Fruit fly (Drosophila melanogaster) whole organism, embryonic: ENCODE results near the gene neur.

Experiments
- Antp ChIP-seq: fragments of 200-800 bp; sonication (Bioruptor generic); optimal IDR thresholded peaks from 3 replicates; lab custom pipeline; 2016; ENCODE audit warnings: missing biosample characterization, missing genetic modification characterization
- C15 ChIP-seq: fragments of 200-800 bp; sonication (Bioruptor generic); IDR thresholded peaks from 3 replicates; pipeline ENCODE4 v1.3.6; 2022; ENCODE audit warnings: missing biosample characterization, missing genetic modification characterization
- CG10543 ChIP-seq: fragments of 200-800 bp; sonication (Bioruptor generic); optimal IDR thresholded peaks from 3 replicates; lab custom pipeline; 2017; ENCODE audit warnings: missing biosample characterization, mild to moderate bottlenecking, missing genetic modification characterization, moderate library complexity
- CG11560 ChIP-seq: fragments of 200-800 bp; sonication (Bioruptor generic); IDR thresholded peaks from 3 replicates; pipeline ENCODE4 v1.3.6; 2022; ENCODE audit warnings: missing biosample characterization, missing genetic modification characterization
- CG12071 ChIP-seq: fragments of 200-800 bp; sonication (Bioruptor generic); optimal IDR thresholded peaks from 3 replicates; lab custom pipeline; 2018; ENCODE audit warnings: missing biosample characterization, mild to moderate bottlenecking, missing genetic modification characterization
- CG12219 ChIP-seq: fragments of 200-800 bp; sonication (Bioruptor generic); optimal IDR thresholded peaks from 3 replicates; lab custom pipeline; 2018; ENCODE audit warnings: missing biosample characterization, mild to moderate bottlenecking, missing genetic modification characterization
- CG12299 ChIP-seq: fragments of 200-800 bp; sonication (Bioruptor generic); optimal IDR thresholded peaks from 2 replicates; lab custom pipeline; 2018; ENCODE audit warnings: missing biosample characterization, mild to moderate bottlenecking, missing genetic modification characterization
- CG17568 ChIP-seq: fragments of 200-800 bp; sonication (Bioruptor generic); optimal IDR thresholded peaks from 2 replicates; lab custom pipeline; 2018; ENCODE audit warnings: missing biosample characterization, mild to moderate bottlenecking, missing genetic modification characterization, moderate library complexity
- CG2116 ChIP-seq: fragments of 200-800 bp; sonication (Bioruptor generic); optimal IDR thresholded peaks from 3 replicates; lab custom pipeline; 2018; ENCODE audit warnings: missing biosample characterization, mild to moderate bottlenecking, missing genetic modification characterization
- CG2199 ChIP-seq: fragments of 200-800 bp; sonication (Bioruptor generic); IDR thresholded peaks from 3 replicates; pipeline ENCODE4 v1.3.6; 2022; ENCODE audit warnings: missing biosample characterization, missing genetic modification characterization
- CG2678 ChIP-seq: fragments of 200-800 bp; sonication (Bioruptor generic); optimal IDR thresholded peaks from 3 replicates; lab custom pipeline; 2019; ENCODE audit warnings: missing biosample characterization, mild to moderate bottlenecking, missing genetic modification characterization, moderate library complexity
- CG2875 ChIP-seq: fragments of 200-800 bp; sonication (Bioruptor generic); optimal IDR thresholded peaks from 2 replicates; lab custom pipeline; 2017; ENCODE audit warnings: missing biosample characterization, mild to moderate bottlenecking, missing genetic modification characterization, missing genetic modification reagents
- CG4730 ChIP-seq: fragments of 200-800 bp; sonication (Bioruptor generic); IDR thresholded peaks from 2 replicates; pipeline ENCODE4 v1.3.6; 2022; ENCODE audit warnings: missing biosample characterization, missing genetic modification characterization
- CG6689 ChIP-seq: fragments of 200-800 bp; sonication (Bioruptor generic); IDR thresholded peaks from 2 replicates; pipeline ENCODE4 v1.3.6; 2022; ENCODE audit warnings: missing biosample characterization, missing genetic modification characterization
- CG6765 ChIP-seq: fragments of 200-800 bp; sonication (Bioruptor generic); optimal IDR thresholded peaks from 3 replicates; lab custom pipeline; 2017; ENCODE audit warnings: missing biosample characterization, mild to moderate bottlenecking, missing genetic modification characterization
- CG8281 ChIP-seq: fragments of 200-800 bp; sonication (Bioruptor generic); optimal IDR thresholded peaks from 2 replicates; lab custom pipeline; 2018; ENCODE audit warnings: missing biosample characterization, mild to moderate bottlenecking, missing genetic modification characterization, moderate library complexity
- CG8944 ChIP-seq: fragments of 200-800 bp; sonication (Bioruptor generic); optimal IDR thresholded peaks from 3 replicates; lab custom pipeline; 2016; ENCODE audit warnings: missing biosample characterization, missing genetic modification characterization
- CG9797 ChIP-seq: fragments of 200-800 bp; sonication (Bioruptor generic); optimal IDR thresholded peaks from 3 replicates; lab custom pipeline; 2018; ENCODE audit warnings: missing biosample characterization, mild to moderate bottlenecking, missing genetic modification characterization
- Chrac-16 ChIP-seq: fragments of 200-800 bp; sonication (Bioruptor generic); optimal IDR thresholded peaks from 3 replicates; lab custom pipeline; 2016; ENCODE audit warnings: missing biosample characterization, missing genetic modification characterization
- D ChIP-seq, 2 experiments: fragments of 200-800 bp in 1 of 2; fragments of >200 bp in 1 of 2; sonication (Bioruptor generic) in 1 of 2; optimal IDR thresholded peaks; 2 replicates in 1 of 2; 3 replicates in 1 of 2; lab custom pipeline; 2017; ENCODE audit warnings: mild to moderate bottlenecking in 1 of 2, missing biosample characterization in 1 of 2, missing genetic modification characterization in 1 of 2, missing genetic modification reagents in 1 of 2
- Dll ChIP-seq: fragments of 200-800 bp; sonication (Bioruptor generic); IDR thresholded peaks from 4 replicates; pipeline ENCODE4 v1.3.6; 2022; ENCODE audit warnings: missing biosample characterization, missing genetic modification characterization; ENCODE audit not compliant: partially characterized antibody
- HmgD ChIP-seq: fragments of 200-800 bp; sonication (Bioruptor generic); optimal IDR thresholded peaks from 3 replicates; lab custom pipeline; 2016; ENCODE audit warnings: missing biosample characterization, missing genetic modification characterization
- Hmx ChIP-seq: fragments of 200-800 bp; sonication (Bioruptor generic); optimal IDR thresholded peaks from 2 replicates; lab custom pipeline; 2016; ENCODE audit warnings: missing biosample characterization, missing genetic modification characterization
- Hr51 ChIP-seq, 2 experiments: fragments of 200-800 bp; sonication (Bioruptor generic); optimal IDR thresholded peaks; 2 replicates in 1 of 2; 3 replicates in 1 of 2; lab custom pipeline; 2016 to 2018; ENCODE audit warnings: missing biosample characterization in 2 of 2, missing genetic modification characterization in 2 of 2, mild to moderate bottlenecking in 1 of 2, moderate library complexity in 1 of 2
- Lim3 ChIP-seq: fragments of 200-800 bp; sonication (Bioruptor generic); IDR thresholded peaks from 2 replicates; pipeline ENCODE4 v1.3.6; 2022; ENCODE audit warnings: missing biosample characterization, missing genetic modification characterization
- MESR4 ChIP-seq: fragments of 200-800 bp; sonication (Bioruptor generic); optimal IDR thresholded peaks from 2 replicates; lab custom pipeline; 2018; ENCODE audit warnings: missing biosample characterization, mild to moderate bottlenecking, missing genetic modification characterization, moderate library complexity
- Max ChIP-seq: fragments of 200-800 bp; sonication (Bioruptor generic); optimal IDR thresholded peaks from 2 replicates; lab custom pipeline; 2016; ENCODE audit warnings: missing biosample characterization, mild to moderate bottlenecking, missing genetic modification characterization
- Nf-YC ChIP-seq: fragments of 200-800 bp; optimal IDR thresholded peaks from 3 replicates; lab custom pipeline; 2019; ENCODE audit warnings: missing biosample characterization, mild to moderate bottlenecking, missing genetic modification characterization, moderate library complexity
- Rfx ChIP-seq: fragments of 200-800 bp; sonication (Bioruptor generic); IDR thresholded peaks from 2 replicates; pipeline ENCODE4 v1.3.6; 2022; ENCODE audit warnings: missing biosample characterization, missing genetic modification characterization
- Ssrp ChIP-seq: fragments of 200-800 bp; sonication (Bioruptor generic); optimal IDR thresholded peaks from 2 replicates; lab custom pipeline; 2018; ENCODE audit warnings: missing biosample characterization, mild to moderate bottlenecking, missing genetic modification characterization, moderate library complexity
- Trl ChIP-seq, 3 experiments: fragments of >200 bp in 2 of 3; fragments of 200-800 bp in 1 of 3; sonication (Bioruptor generic) in 1 of 3; optimal IDR thresholded peaks; 2 replicates in 1 of 3; 3 replicates in 2 of 3; lab custom pipeline; 2016 to 2017; ENCODE audit warnings: missing biosample characterization in 1 of 3, missing genetic modification characterization in 1 of 3
- crp ChIP-seq, 2 experiments: fragments of 200-800 bp; sonication (Bioruptor generic); optimal IDR thresholded peaks; 2 replicates in 1 of 2; 3 replicates in 1 of 2; lab custom pipeline; 2017; ENCODE audit warnings: missing biosample characterization in 2 of 2, missing genetic modification characterization in 2 of 2, mild to moderate bottlenecking in 1 of 2, moderate library complexity in 1 of 2
- danr ChIP-seq: fragments of 200-800 bp; sonication (Bioruptor generic); IDR thresholded peaks from 2 replicates; pipeline ENCODE4 v1.3.6; 2022; ENCODE audit warnings: missing biosample characterization, missing genetic modification characterization
- dmrt99B ChIP-seq: fragments of 200-800 bp; sonication (Bioruptor generic); optimal IDR thresholded peaks from 2 replicates; lab custom pipeline; 2018; ENCODE audit warnings: missing biosample characterization, mild to moderate bottlenecking, missing genetic modification characterization, moderate library complexity
- eyg ChIP-seq: fragments of 200-800 bp; sonication (Bioruptor generic); optimal IDR thresholded peaks from 3 replicates; lab custom pipeline; 2016; ENCODE audit warnings: missing biosample characterization, missing genetic modification characterization
- fu2 ChIP-seq: fragments of 200-800 bp; sonication (Bioruptor generic); optimal IDR thresholded peaks from 2 replicates; lab custom pipeline; 2016; ENCODE audit warnings: missing biosample characterization, missing genetic modification characterization
- gem ChIP-seq: fragments of 200-800 bp; sonication (Bioruptor generic); optimal IDR thresholded peaks from 2 replicates; lab custom pipeline; 2019; ENCODE audit warnings: missing biosample characterization, mild to moderate bottlenecking, missing genetic modification characterization, moderate library complexity
- hkb ChIP-seq, 2 experiments: fragments of 200-800 bp in 1 of 2; fragments of >200 bp in 1 of 2; sonication (Bioruptor generic) in 1 of 2; IDR thresholded peaks in 1 of 2; optimal IDR thresholded peaks in 1 of 2; 2 replicates each; pipeline versions ENCODE4 v1.3.6 to Lab custom; 2017 to 2022; ENCODE audit warnings: missing biosample characterization in 1 of 2, missing genetic modification characterization in 1 of 2
- ind ChIP-seq: fragments of 200-800 bp; sonication (Bioruptor generic); optimal IDR thresholded peaks from 3 replicates; lab custom pipeline; 2016; ENCODE audit warnings: missing biosample characterization, missing genetic modification characterization
- mirr ChIP-seq: fragments of 200-800 bp; sonication (Bioruptor generic); optimal IDR thresholded peaks from 3 replicates; lab custom pipeline; 2018; ENCODE audit warnings: missing biosample characterization, mild to moderate bottlenecking, missing genetic modification characterization
- nerfin-1 ChIP-seq: fragments of 200-800 bp; sonication (Bioruptor generic); optimal IDR thresholded peaks from 3 replicates; lab custom pipeline; 2019; ENCODE audit warnings: missing biosample characterization, mild to moderate bottlenecking, missing genetic modification characterization, moderate library complexity
- nmo ChIP-seq: fragments of 200-800 bp; sonication (Bioruptor generic); optimal IDR thresholded peaks from 2 replicates; lab custom pipeline; 2018; ENCODE audit warnings: missing biosample characterization, mild to moderate bottlenecking, missing genetic modification characterization, moderate library complexity
- odd ChIP-seq: fragments of 200-800 bp; sonication (Bioruptor generic); optimal IDR thresholded peaks from 2 replicates; lab custom pipeline; 2017; ENCODE audit warnings: missing biosample characterization, mild to moderate bottlenecking, missing genetic modification characterization
- rib ChIP-seq: fragments of 200-800 bp; sonication (Bioruptor generic); IDR thresholded peaks from 2 replicates; pipeline ENCODE4 v1.3.6; 2022; ENCODE audit warnings: missing biosample characterization, missing genetic modification characterization
- scrt ChIP-seq: fragments of 200-800 bp; sonication (Bioruptor generic); optimal IDR thresholded peaks from 2 replicates; lab custom pipeline; 2018; ENCODE audit warnings: missing biosample characterization, mild to moderate bottlenecking, missing genetic modification characterization, moderate library complexity
- sug ChIP-seq: fragments of 200-800 bp; optimal IDR thresholded peaks from 2 replicates; lab custom pipeline; 2019; ENCODE audit warnings: missing biosample characterization, mild to moderate bottlenecking, missing genetic modification characterization, moderate library complexity
- zen2 ChIP-seq: fragments of 200-800 bp; sonication (Bioruptor generic); IDR thresholded peaks from 3 replicates; pipeline ENCODE4 v1.3.6; 2022; ENCODE audit warnings: missing biosample characterization, missing genetic modification characterization; ENCODE audit not compliant: partially characterized antibody
- zfh2 ChIP-seq: fragments of 200-800 bp; sonication (Bioruptor generic); optimal IDR thresholded peaks from 2 replicates; lab custom pipeline; 2016; ENCODE audit warnings: missing biosample characterization, missing genetic modification characterization

The neur gene

dm6 chr3R:8981209-8981996, 57.9 kb downstream of the neur start (continued):
- no peak for TF ChIP-seq odd (GFP tag; lab: Kevin White, UChicago)
- peak; percentile 12; the same call in 1 of the 3 replicates for TF ChIP-seq CG2199
- no peak for TF ChIP-seq CG11560 (tag; lab: Robert Waterston, UW)
- no peak for TF ChIP-seq CG4730 (GFP tag; lab: Robert Waterston, UW)
- no peak for TF ChIP-seq CG12071 (GFP tag; lab: Kevin White, UChicago)
- peak in 1 of 2 experiments; percentile 50 for TF ChIP-seq Trl (optimal IDR thresholded peaks at IDR 0.05; lab: Kevin White, UChicago)
- no peak for TF ChIP-seq Trl (GFP tag; optimal IDR thresholded peaks at IDR 0.05; lab: Kevin White, UChicago)
- TF ChIP-seq Lim3 (GFP tag; lab: Robert Waterston, UW): 0 out of 2 replicates have a peak, but pooled peaks have one; percentile 12
- TF ChIP-seq mirr (GFP tag; lab: Kevin White, UChicago): peak; percentile 57
- no peak for TF ChIP-seq CG12219 (GFP tag; lab: Kevin White, UChicago)
- no peak for TF ChIP-seq CG9797 (GFP tag; lab: Kevin White, UChicago)
- TF ChIP-seq ind (GFP tag; lab: Kevin White, UChicago): no peak
- TF ChIP-seq Max (GFP tag; lab: Kevin White, UChicago): no peak
- no peak for TF ChIP-seq MESR4 (GFP tag; lab: Kevin White, UChicago)
- no peak for TF ChIP-seq Ssrp (tag; lab: Kevin White, UChicago)
- no peak for TF ChIP-seq CG6689
- TF ChIP-seq zen2 (GFP tag; lab: Robert Waterston, UW): no peak
- TF ChIP-seq Nf-YC: no peak
- no peak for TF ChIP-seq Dll (GFP tag; lab: Robert Waterston, UW)
- TF ChIP-seq rib: no peak
- TF ChIP-seq dmrt99B (tag; lab: Kevin White, UChicago): no peak
- no peak for TF ChIP-seq nerfin-1 (tag; lab: Kevin White, UChicago)
- no peak for TF ChIP-seq fu2 (GFP tag; lab: Kevin White, UChicago)
- peak; percentile 32 for TF ChIP-seq CG8281 (tag; lab: Kevin White, UChicago)
- no peak for TF ChIP-seq CG12299
- no peak for TF ChIP-seq Hmx (GFP tag; lab: Kevin White, UChicago)
- TF ChIP-seq eyg: no peak
- no peak for TF ChIP-seq CG8944
- no peak for TF ChIP-seq D (optimal IDR thresholded peaks at IDR 0.05; lab: Kevin White, UChicago)
- TF ChIP-seq D (GFP tag; optimal IDR thresholded peaks at IDR 0.05; lab: Kevin White, UChicago): no peak
- TF ChIP-seq crp (GFP tag; optimal IDR thresholded peaks at IDR 0.05; lab: Kevin White, UChicago): no peak
- TF ChIP-seq gem: no peak
- no peak for TF ChIP-seq CG2875
- no peak for TF ChIP-seq Chrac-16 (GFP tag; lab: Kevin White, UChicago)
- no peak for TF ChIP-seq sug (tag; lab: Kevin White, UChicago)

- TF ChIP-seq CG6765 (GFP tag; lab: Kevin White, UChicago) (no peak), CG17568 (GFP tag; lab: Kevin White, UChicago) (peak; percentile 7), C15 (no peak), danr (GFP tag; lab: Robert Waterston, UW) (no peak), CG12299 (peak; percentile 56), Hr51 (GFP tag; optimal IDR thresholded peaks at IDR 0.05; lab: Kevin White, UChicago) (peak in 1 of 2 experiments; percentile 13), hkb (optimal IDR thresholded peaks at IDR 0.05; lab: Kevin White, UChicago) (no peak), hkb (GFP tag; IDR thresholded peaks at IDR 0.05; lab: Robert Waterston, UW) (peak; percentile 44; the same call in 1 of the 2 replicates), CG2678 (no peak), CG2116 (GFP tag; lab: Kevin White, UChicago) (no peak), Antp (no peak), scrt (peak; percentile 84), nmo (GFP tag; lab: Kevin White, UChicago) (no peak), HmgD (no peak), Rfx (GFP tag; lab: Robert Waterston, UW) (peak; percentile 19; the same call in 1 of the 2 replicates), CG10543 (GFP tag; lab: Kevin White, UChicago) (peak; percentile 74), zfh2 (GFP tag; lab: Kevin White, UChicago) (no peak)
These were observed 58.5 kb downstream of the neur start, which contains the start of gene CAHbeta for dm6 chr3R:8980776-8981165. Gene CAHbeta, plus strand, starts transcription at chr3R:8980860.
